Fruit fly (Drosophila melanogaster): ENCODE measurements around the gene CG5347.

The CG5347 gene

dm6 chrX:14805646-14806045, 29.1 kb downstream of the CG5347 start (continued):
- TF ChIP-seq Dll (GFP tag; IDR thresholded peaks at IDR 0.05; ENCODE audit: partially characterized antibody): no peak
- peak; percentile 52 for TF ChIP-seq ATbp (GFP tag; optimal IDR thresholded peaks at IDR 0.05)
- no peak for TF ChIP-seq sug (tag; optimal IDR thresholded peaks at IDR 0.05)
- no peak for TF ChIP-seq CG17385 (GFP tag; optimal IDR thresholded peaks at IDR 0.05)
- TF ChIP-seq Side (GFP tag; optimal IDR thresholded peaks at IDR 0.05): no peak
- TF ChIP-seq CG9727 (GFP tag; optimal IDR thresholded peaks at IDR 0.05): peak; percentile 11
- TF ChIP-seq Drgx (GFP tag; IDR thresholded peaks at IDR 0.05): 0 out of 2 replicates have a peak, but pooled peaks have one; percentile 24
- no peak for TF ChIP-seq wor (GFP tag; IDR thresholded peaks at IDR 0.05)
- 0 out of 3 replicates have a peak, but pooled peaks have one; percentile 17 for TF ChIP-seq gce (GFP tag; IDR thresholded peaks at IDR 0.05)
- TF ChIP-seq Fer2 (tag; optimal IDR thresholded peaks at IDR 0.05): no peak
- TF ChIP-seq dan (GFP tag; IDR thresholded peaks at IDR 0.05): no peak
- peak; percentile 4 for TF ChIP-seq pnt (GFP tag; optimal IDR thresholded peaks at IDR 0.05)
- TF ChIP-seq CG6683 (GFP tag; optimal IDR thresholded peaks at IDR 0.05): no peak
- no peak for TF ChIP-seq CG15011 (GFP tag; optimal IDR thresholded peaks at IDR 0.05)
- TF ChIP-seq CG3726 (GFP tag; IDR thresholded peaks at IDR 0.05): no peak
- TF ChIP-seq lbe (GFP tag; optimal IDR thresholded peaks at IDR 0.05): peak; percentile 1
- peak; percentile 37 for TF ChIP-seq gem (tag; optimal IDR thresholded peaks at IDR 0.05)
- no peak for TF ChIP-seq Taf1 (GFP tag; IDR thresholded peaks at IDR 0.05)
- TF ChIP-seq abd-A (tag; optimal IDR thresholded peaks at IDR 0.05): no peak
- no peak for TF ChIP-seq CG10321 (GFP tag; IDR thresholded peaks at IDR 0.05)
- no peak for TF ChIP-seq mirr (GFP tag; optimal IDR thresholded peaks at IDR 0.05)
- TF ChIP-seq Asciz (GFP tag; optimal IDR thresholded peaks at IDR 0.05): no peak
- no peak for TF ChIP-seq CG12219 (GFP tag; optimal IDR thresholded peaks at IDR 0.05)
- TF ChIP-seq CG12769 (tag; optimal IDR thresholded peaks at IDR 0.05): peak; percentile 4
- TF ChIP-seq pan (optimal IDR thresholded peaks at IDR 0.05): no peak
- no peak for TF ChIP-seq pan (GFP tag; optimal IDR thresholded peaks at IDR 0.05 in 1 of 2, IDR thresholded peaks at IDR 0.05 in 1 of 2)
- TF ChIP-seq her (GFP tag; optimal IDR thresholded peaks at IDR 0.05): no peak
- peak in 1 of 3 experiments; percentile 11 for TF ChIP-seq lola (GFP tag; optimal IDR thresholded peaks at IDR 0.05)
- no peak for TF ChIP-seq pzg (GFP tag; optimal IDR thresholded peaks at IDR 0.05)

- TF ChIP-seq CG10979 (tag; optimal IDR thresholded peaks at IDR 0.05) (peak; percentile 15), D19B (GFP tag; optimal IDR thresholded peaks at IDR 0.05) (peak; percentile 83), CG7839 (tag; optimal IDR thresholded peaks at IDR 0.05) (peak; percentile 7), dmrt11E (tag; optimal IDR thresholded peaks at IDR 0.05) (peak; percentile 8), vvl (GFP tag; IDR thresholded peaks at IDR 0.05) (peak; percentile 9; the same call in 1 of the 2 replicates), Xrp1 (GFP tag; IDR thresholded peaks at IDR 0.05) (peak; percentile 14; the same call in 1 of the 2 replicates), dysf (GFP tag; IDR thresholded peaks at IDR 0.05) (0 out of 3 replicates have a peak, but pooled peaks have one; percentile 28), CG17361 (GFP tag; IDR thresholded peaks at IDR 0.05) (0 out of 3 replicates have a peak, but pooled peaks have one; percentile 8), gem (tag; optimal IDR thresholded peaks at IDR 0.05) (peak; percentile 45), pum (GFP tag; optimal IDR thresholded peaks at IDR 0.05) (no peak), row (GFP tag; IDR thresholded peaks at IDR 0.05) (peak; percentile 52; the same call in 2 of the 3 replicates), dm (GFP tag; optimal IDR thresholded peaks at IDR 0.05) (no peak), dmrt99B (tag; optimal IDR thresholded peaks at IDR 0.05) (peak; percentile 17), CG17385 (GFP tag; optimal IDR thresholded peaks at IDR 0.05) (no peak), H15 (GFP tag; IDR thresholded peaks at IDR 0.05) (no peak), Sox102F (GFP tag; optimal IDR thresholded peaks at IDR 0.05) (peak; percentile 9), ara (GFP tag; IDR thresholded peaks at IDR 0.05) (peak; percentile 16; the same call in 1 of the 2 replicates), phol (tag; optimal IDR thresholded peaks at IDR 0.05) (peak; percentile 8), prd (optimal IDR thresholded peaks at IDR 0.05) (no peak), prd (GFP tag; IDR thresholded peaks at IDR 0.05) (peak; percentile 51; the same call in 2 of the 3 replicates), run (tag; optimal IDR thresholded peaks at IDR 0.05) (no peak), Rfx (GFP tag; IDR thresholded peaks at IDR 0.05) (peak; percentile 15; the same call in 1 of the 2 replicates), CG11504 (tag; optimal IDR thresholded peaks at IDR 0.05) (peak; percentile 21), CG6689 (GFP tag; IDR thresholded peaks at IDR 0.05) (peak; percentile 39; the same call in 1 of the 2 replicates)
Observed at dm6 chrX:14810433-14810832, 33.9 kb downstream of the CG5347 start.
